Fruit fly (Drosophila melanogaster) whole organism, adult: ENCODE measurements around the gene Cortactin.

Experiments used
- CG1620 ChIP-seq: fragments of 200-800 bp; sonication (Bioruptor generic); optimal IDR thresholded peaks from 2 replicates; lab custom pipeline; 2016; ENCODE audit warnings: missing biosample characterization, missing genetic modification characterization
- Hr96 ChIP-seq: fragments of 200-800 bp; sonication (Bioruptor generic); optimal IDR thresholded peaks from 2 replicates; lab custom pipeline; 2016; ENCODE audit warnings: missing biosample characterization, missing genetic modification characterization
- ovo ChIP-seq: fragments of 200-800 bp; sonication (Bioruptor generic); optimal IDR thresholded peaks from 2 replicates; lab custom pipeline; 2016; ENCODE audit warnings: missing biosample characterization, missing genetic modification characterization
- tj ChIP-seq: fragments of 200-800 bp; sonication (Bioruptor generic); optimal IDR thresholded peaks from 3 replicates; lab custom pipeline; 2017; ENCODE audit warnings: missing biosample characterization, mild to moderate bottlenecking, missing genetic modification characterization, moderate library complexity

DNA sequence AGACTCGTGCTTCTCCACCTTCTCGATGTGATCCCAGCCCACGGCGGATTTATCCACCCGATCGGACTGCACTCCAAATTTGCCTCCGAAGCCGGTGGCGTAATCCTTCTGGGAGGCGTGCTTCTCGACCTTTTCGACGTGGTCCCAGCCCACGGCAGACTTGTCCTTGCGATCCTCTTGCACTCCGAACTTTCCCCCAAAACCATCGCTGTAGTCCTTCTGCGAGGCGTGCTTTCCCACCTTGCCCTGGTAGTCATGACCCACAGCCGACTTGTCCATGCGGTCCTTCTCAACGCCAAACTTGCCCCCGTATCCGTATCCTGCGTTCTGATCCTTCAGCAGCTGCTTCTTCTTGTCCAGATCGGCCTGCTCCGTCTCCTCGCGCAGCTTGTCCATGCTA lies 838 bp downstream of the Cortactin start:
- TF ChIP-seq CG1620 (no peak), Hr96 (GFP tag; lab: Kevin White, UChicago) (no peak), ovo (GFP tag; lab: Kevin White, UChicago) (no peak), tj (no peak)
